Fruit fly (Drosophila melanogaster) whole organism, embryonic: ENCODE measurements around the gene CG32299.

Experiments used
- Ada2b ChIP-seq: fragments of 200-800 bp; sonication (Bioruptor generic); IDR thresholded peaks from 2 replicates; pipeline ENCODE4 v1.3.6; 2022; ENCODE audit warnings: missing biosample characterization, missing genetic modification characterization
- Blimp-1 ChIP-seq: fragments of 200-800 bp; sonication (Bioruptor generic); optimal IDR thresholded peaks from 3 replicates; lab custom pipeline; 2018; ENCODE audit warnings: missing biosample characterization, missing genetic modification characterization, mild to moderate bottlenecking, moderate library complexity, missing genetic modification reagents
- CG10147 ChIP-seq: fragments of 200-800 bp; sonication (Bioruptor generic); optimal IDR thresholded peaks from 2 replicates; lab custom pipeline; 2019; ENCODE audit warnings: missing biosample characterization, mild to moderate bottlenecking, missing genetic modification characterization, moderate library complexity
- CG1024 ChIP-seq: fragments of 200-800 bp; sonication (Bioruptor generic); IDR thresholded peaks from 2 replicates; pipeline ENCODE4 v1.3.6; 2022; ENCODE audit warnings: missing biosample characterization, missing genetic modification characterization
- CG12071 ChIP-seq: fragments of 200-800 bp; sonication (Bioruptor generic); optimal IDR thresholded peaks from 3 replicates; lab custom pipeline; 2018; ENCODE audit warnings: missing biosample characterization, mild to moderate bottlenecking, missing genetic modification characterization
- CG12104 ChIP-seq: fragments of 200-800 bp; sonication (Bioruptor generic); optimal IDR thresholded peaks from 3 replicates; lab custom pipeline; 2016; ENCODE audit warnings: missing biosample characterization, missing genetic modification characterization
- CG12659 ChIP-seq: fragments of 200-800 bp; sonication (Bioruptor generic); optimal IDR thresholded peaks from 3 replicates; lab custom pipeline; 2017; ENCODE audit warnings: mild to moderate bottlenecking, missing biosample characterization, missing genetic modification reagents, missing genetic modification characterization
- CG13894 ChIP-seq: fragments of 200-800 bp; sonication (Bioruptor generic); optimal IDR thresholded peaks from 3 replicates; lab custom pipeline; 2018; ENCODE audit warnings: missing biosample characterization, mild to moderate bottlenecking, missing genetic modification characterization, moderate library complexity
- CG15073 ChIP-seq: fragments of 200-800 bp; sonication (Bioruptor generic); optimal IDR thresholded peaks from 2 replicates; lab custom pipeline; 2016; ENCODE audit warnings: missing biosample characterization, missing genetic modification characterization
- CG16779 ChIP-seq: fragments of 200-800 bp; sonication (Bioruptor generic); IDR thresholded peaks from 2 replicates; pipeline ENCODE4 v1.3.6; 2022; ENCODE audit warnings: missing biosample characterization, missing genetic modification characterization
- CG16863 ChIP-seq: fragments of 200-800 bp; sonication (Bioruptor generic); optimal IDR thresholded peaks from 3 replicates; lab custom pipeline; 2016; ENCODE audit warnings: missing biosample characterization, missing genetic modification characterization
- CG32532 ChIP-seq: fragments of 200-800 bp; sonication (Bioruptor generic); IDR thresholded peaks from 2 replicates; pipeline ENCODE4 v1.3.6; 2022; ENCODE audit warnings: missing biosample characterization, missing genetic modification characterization
- CG34376 ChIP-seq: fragments of 200-800 bp; sonication (Bioruptor generic); optimal IDR thresholded peaks from 2 replicates; lab custom pipeline; 2018; ENCODE audit warnings: missing biosample characterization, mild to moderate bottlenecking, missing genetic modification characterization
- CG34422 ChIP-seq: fragments of 200-800 bp; sonication (Bioruptor generic); IDR thresholded peaks from 3 replicates; pipeline ENCODE4 v1.3.6; 2022; ENCODE audit warnings: missing biosample characterization, missing genetic modification characterization
- CG3847 ChIP-seq: fragments of 200-800 bp; sonication (Bioruptor generic); IDR thresholded peaks from 2 replicates; pipeline ENCODE4 v1.3.6; 2022; ENCODE audit warnings: missing biosample characterization, missing genetic modification characterization
- CG4730 ChIP-seq: fragments of 200-800 bp; sonication (Bioruptor generic); IDR thresholded peaks from 2 replicates; pipeline ENCODE4 v1.3.6; 2022; ENCODE audit warnings: missing biosample characterization, missing genetic modification characterization
- CG6765 ChIP-seq: fragments of 200-800 bp; sonication (Bioruptor generic); optimal IDR thresholded peaks from 3 replicates; lab custom pipeline; 2017; ENCODE audit warnings: missing biosample characterization, mild to moderate bottlenecking, missing genetic modification characterization
- CG7271 ChIP-seq: fragments of 200-800 bp; sonication (Bioruptor generic); optimal IDR thresholded peaks from 2 replicates; lab custom pipeline; 2018; ENCODE audit warnings: missing biosample characterization, mild to moderate bottlenecking, missing genetic modification characterization, moderate library complexity
- CG7839 ChIP-seq: fragments of 200-800 bp; sonication (Bioruptor generic); optimal IDR thresholded peaks from 3 replicates; lab custom pipeline; 2018; ENCODE audit warnings: missing biosample characterization, mild to moderate bottlenecking, missing genetic modification characterization, moderate library complexity
- CG8290 ChIP-seq, 3 experiments: fragments of 200-800 bp; sonication (Bioruptor generic); optimal IDR thresholded peaks; 2 replicates each; lab custom pipeline; 2016 to 2019; ENCODE audit warnings: missing biosample characterization in 3 of 3, missing genetic modification characterization in 3 of 3, mild to moderate bottlenecking in 2 of 3, moderate library complexity in 1 of 3
- CG9215 ChIP-seq: fragments of 200-800 bp; sonication (Bioruptor generic); IDR thresholded peaks from 2 replicates; pipeline ENCODE4 v1.3.6; 2022; ENCODE audit warnings: missing biosample characterization, missing genetic modification characterization
- Deaf1 ChIP-seq: fragments of 200-800 bp; optimal IDR thresholded peaks from 3 replicates; lab custom pipeline; 2019; ENCODE audit warnings: missing biosample characterization, mild to moderate bottlenecking, missing genetic modification characterization, moderate library complexity
- E2f2 ChIP-seq: fragments of 200-800 bp; sonication (Bioruptor generic); IDR thresholded peaks from 2 replicates; pipeline ENCODE4 v1.3.6; 2022; ENCODE audit warnings: missing biosample characterization, missing genetic modification characterization
- Eip74EF ChIP-seq, 2 experiments: fragments of 200-800 bp in 1 of 2; fragments of >200 bp in 1 of 2; sonication (Bioruptor generic) in 1 of 2; optimal IDR thresholded peaks; 2 replicates each; lab custom pipeline; 2017 to 2019; ENCODE audit warnings: missing biosample characterization in 2 of 2, missing genetic modification characterization in 2 of 2, mild to moderate bottlenecking in 1 of 2, moderate library complexity in 1 of 2
- Gug ChIP-seq: fragments of 200-800 bp; sonication (Bioruptor generic); IDR thresholded peaks from 4 replicates; pipeline ENCODE4 v1.3.6; 2022; ENCODE audit warnings: missing biosample characterization, missing genetic modification characterization
- H2.0 ChIP-seq: fragments of 200-800 bp; sonication (Bioruptor generic); IDR thresholded peaks from 2 replicates; pipeline ENCODE4 v1.3.6; 2022; ENCODE audit warnings: missing biosample characterization, missing genetic modification characterization
- HLH3B ChIP-seq: fragments of 200-800 bp; sonication (Bioruptor generic); IDR thresholded peaks from 2 replicates; pipeline ENCODE4 v1.3.6; 2022; ENCODE audit warnings: missing biosample characterization, missing genetic modification characterization
- PHDP ChIP-seq: fragments of 200-800 bp; sonication (Bioruptor generic); optimal IDR thresholded peaks from 3 replicates; lab custom pipeline; 2018; ENCODE audit warnings: missing biosample characterization, mild to moderate bottlenecking, missing genetic modification characterization, moderate library complexity
- Six4 ChIP-seq: fragments of 200-800 bp; sonication (Bioruptor generic); optimal IDR thresholded peaks from 2 replicates; lab custom pipeline; 2016; ENCODE audit warnings: missing biosample characterization, missing genetic modification characterization
- Vsx1 ChIP-seq: fragments of 200-800 bp; sonication (Bioruptor generic); optimal IDR thresholded peaks from 2 replicates; lab custom pipeline; 2017; ENCODE audit warnings: missing biosample characterization, mild to moderate bottlenecking, missing genetic modification characterization, missing genetic modification reagents
- ac ChIP-seq: fragments of 200-800 bp; sonication (Bioruptor generic); optimal IDR thresholded peaks from 3 replicates; lab custom pipeline; 2017; ENCODE audit warnings: missing biosample characterization, mild to moderate bottlenecking, missing genetic modification characterization
- az2 ChIP-seq: fragments of 200-800 bp; sonication (Bioruptor generic); optimal IDR thresholded peaks from 3 replicates; lab custom pipeline; 2016; ENCODE audit warnings: missing biosample characterization, missing genetic modification characterization
- crol ChIP-seq: fragments of 200-800 bp; sonication (Bioruptor generic); IDR thresholded peaks from 2 replicates; pipeline ENCODE4 v1.3.6; 2022; ENCODE audit warnings: missing biosample characterization, missing genetic modification characterization
- eve ChIP-seq, 2 experiments: fragments of >200 bp; optimal IDR thresholded peaks; 2 replicates each; lab custom pipeline; 2017; ENCODE audit warnings: missing biosample characterization in 2 of 2, missing genetic modification characterization in 2 of 2
- ewg ChIP-seq: fragments of 200-800 bp; sonication (Bioruptor generic); optimal IDR thresholded peaks from 3 replicates; lab custom pipeline; 2017; ENCODE audit warnings: mild to moderate bottlenecking, missing biosample characterization, missing genetic modification reagents, missing genetic modification characterization
- ftz-f1 ChIP-seq: fragments of 200-800 bp; sonication (Bioruptor generic); optimal IDR thresholded peaks from 2 replicates; lab custom pipeline; 2016; ENCODE audit warnings: missing biosample characterization, missing genetic modification characterization
- gem ChIP-seq: fragments of 200-800 bp; sonication (Bioruptor generic); optimal IDR thresholded peaks from 2 replicates; lab custom pipeline; 2019; ENCODE audit warnings: missing biosample characterization, mild to moderate bottlenecking, missing genetic modification characterization, moderate library complexity
- gro ChIP-seq: fragments of 200-800 bp; sonication (Bioruptor generic); optimal IDR thresholded peaks from 2 replicates; lab custom pipeline; 2016; ENCODE audit warnings: missing biosample characterization, missing genetic modification characterization
- jing ChIP-seq: fragments of 200-800 bp; sonication (Bioruptor generic); optimal IDR thresholded peaks from 2 replicates; lab custom pipeline; 2018; ENCODE audit warnings: missing biosample characterization, mild to moderate bottlenecking, missing genetic modification characterization
- lmd ChIP-seq: fragments of 200-800 bp; sonication (Bioruptor generic); IDR thresholded peaks from 2 replicates; pipeline ENCODE4 v1.3.6; 2022; ENCODE audit warnings: missing biosample characterization, missing genetic modification characterization
- ranshi ChIP-seq: fragments of 200-800 bp; sonication (Bioruptor generic); IDR thresholded peaks from 2 replicates; pipeline ENCODE4 v1.3.6; 2022; ENCODE audit warnings: missing biosample characterization, missing genetic modification characterization
- run ChIP-seq: fragments of 200-800 bp; sonication (Bioruptor generic); optimal IDR thresholded peaks from 3 replicates; lab custom pipeline; 2018; ENCODE audit warnings: missing biosample characterization, mild to moderate bottlenecking, missing genetic modification characterization
- seq ChIP-seq: fragments of 200-800 bp; sonication (Bioruptor generic); IDR thresholded peaks from 2 replicates; pipeline ENCODE4 v1.3.6; 2022; ENCODE audit warnings: missing biosample characterization, missing genetic modification characterization
- so ChIP-seq: fragments of 200-800 bp; sonication (Bioruptor generic); IDR thresholded peaks from 3 replicates; pipeline ENCODE4 v1.3.6; 2022; ENCODE audit warnings: missing biosample characterization, missing genetic modification characterization
- sr ChIP-seq: fragments of 200-800 bp; sonication (Bioruptor generic); IDR thresholded peaks from 3 replicates; pipeline ENCODE4 v1.3.6; 2022; ENCODE audit warnings: missing biosample characterization, missing genetic modification characterization
- stc ChIP-seq: fragments of 200-800 bp; sonication (Bioruptor generic); IDR thresholded peaks from 2 replicates; pipeline ENCODE4 v1.3.6; 2022; ENCODE audit warnings: missing biosample characterization, missing genetic modification characterization
- tio ChIP-seq: fragments of 200-800 bp; sonication (Bioruptor generic); optimal IDR thresholded peaks from 2 replicates; lab custom pipeline; 2017; ENCODE audit warnings: missing biosample characterization, missing genetic modification characterization, inconsistent platforms
- tup ChIP-seq: fragments of 200-800 bp; sonication (Bioruptor generic); optimal IDR thresholded peaks from 2 replicates; lab custom pipeline; 2016; ENCODE audit warnings: missing biosample characterization, mild to moderate bottlenecking, missing genetic modification characterization, moderate library complexity
- vnd ChIP-seq: fragments of 200-800 bp; sonication (Bioruptor generic); IDR thresholded peaks from 3 replicates; pipeline ENCODE4 v1.3.6; 2022; ENCODE audit warnings: missing biosample characterization, missing genetic modification characterization; ENCODE audit not compliant: partially characterized antibody
- vvl ChIP-seq: fragments of 200-800 bp; sonication (Bioruptor generic); IDR thresholded peaks from 2 replicates; pipeline ENCODE4 v1.3.6; 2022; ENCODE audit warnings: missing biosample characterization, missing genetic modification characterization

The CG32299 gene

dm6 chr3L:2411564-2412080 lies 20.8 kb upstream of the CG32299 start (continued):
- TF ChIP-seq Vsx1 (GFP tag; lab: Kevin White, UChicago): no peak
- TF ChIP-seq Ada2b (GFP tag; lab: Robert Waterston, UW): peak; percentile 54; the same call in 1 of the 2 replicates
- TF ChIP-seq E2f2 (GFP tag; lab: Robert Waterston, UW): peak; percentile 31; the same call in 1 of the 2 replicates
- 0 out of 2 replicates have a peak, but pooled peaks have one; percentile 29 for TF ChIP-seq CG3847
- TF ChIP-seq CG9215 (GFP tag; lab: Robert Waterston, UW): peak; percentile 86
- TF ChIP-seq gem (tag; lab: Kevin White, UChicago): peak; percentile 61
- no peak for TF ChIP-seq CG15073 (GFP tag; lab: Kevin White, UChicago)
- no peak for TF ChIP-seq eve (GFP tag; optimal IDR thresholded peaks at IDR 0.05; lab: Kevin White, UChicago)
- TF ChIP-seq Deaf1 (tag; lab: Kevin White, UChicago): peak; percentile 10
- TF ChIP-seq Six4 (GFP tag; lab: Kevin White, UChicago): no peak
- peak; percentile 54 for TF ChIP-seq PHDP (tag; lab: Kevin White, UChicago)
- TF ChIP-seq CG12071 (GFP tag; lab: Kevin White, UChicago): no peak
- no peak for TF ChIP-seq gro
- peak; percentile 56 for TF ChIP-seq CG7839
- TF ChIP-seq CG16779 (GFP tag; lab: Robert Waterston, UW): no peak
- no peak for TF ChIP-seq CG4730 (GFP tag; lab: Robert Waterston, UW)
- no peak for TF ChIP-seq ewg (GFP tag; lab: Kevin White, UChicago)
- no peak for TF ChIP-seq H2.0 (GFP tag; lab: Robert Waterston, UW)
- no peak for TF ChIP-seq Eip74EF (GFP tag; optimal IDR thresholded peaks at IDR 0.05; lab: Kevin White, UChicago)
- TF ChIP-seq sr (GFP tag; lab: Robert Waterston, UW): no peak
- TF ChIP-seq vnd: no peak
- peak; percentile 2 for TF ChIP-seq az2
- TF ChIP-seq run (tag; lab: Kevin White, UChicago): no peak
- no peak for TF ChIP-seq tio (GFP tag; lab: Kevin White, UChicago)
- no peak; the same call in 1 of the 2 replicates for TF ChIP-seq CG1024 (GFP tag; lab: Robert Waterston, UW)
- peak; percentile 39 for TF ChIP-seq CG13894
- peak; percentile 32 for TF ChIP-seq CG6765 (GFP tag; lab: Kevin White, UChicago)
- peak; percentile 42 for TF ChIP-seq CG34376 (GFP tag; lab: Kevin White, UChicago)
- peak; percentile 65; the same call in 1 of the 2 replicates for TF ChIP-seq CG32532 (GFP tag; lab: Robert Waterston, UW)
- TF ChIP-seq so (GFP tag; lab: Robert Waterston, UW): 0 out of 3 replicates have a peak, but pooled peaks have one; percentile 30
- no peak for TF ChIP-seq crol (GFP tag; lab: Robert Waterston, UW)
- TF ChIP-seq seq: 0 out of 2 replicates have a peak, but pooled peaks have one; percentile 13
- TF ChIP-seq tup (GFP tag; lab: Kevin White, UChicago): no peak
- TF ChIP-seq HLH3B (GFP tag; lab: Robert Waterston, UW): peak; percentile 67
- peak; percentile 65 for TF ChIP-seq CG10147 (GFP tag; lab: Kevin White, UChicago)
- TF ChIP-seq ranshi (GFP tag; lab: Robert Waterston, UW): 0 out of 2 replicates have a peak, but pooled peaks have one; percentile 33
- peak; percentile 49 for TF ChIP-seq CG12659 (GFP tag; lab: Kevin White, UChicago)
- TF ChIP-seq lmd: peak; percentile 47; the same call in 1 of the 2 replicates
- no peak for TF ChIP-seq CG8290 (GFP tag; optimal IDR thresholded peaks at IDR 0.05; lab: Kevin White, UChicago)
- no peak for TF ChIP-seq CG8290 (tag; optimal IDR thresholded peaks at IDR 0.05; lab: Kevin White, UChicago)
- peak; percentile 49 for TF ChIP-seq stc (GFP tag; lab: Robert Waterston, UW)
- no peak for TF ChIP-seq jing
- no peak for TF ChIP-seq CG16863 (GFP tag; lab: Kevin White, UChicago)
- TF ChIP-seq CG12104 (GFP tag; lab: Kevin White, UChicago): peak; percentile 18
- peak; percentile 29; the same call in 1 of the 2 replicates for TF ChIP-seq vvl (GFP tag; lab: Robert Waterston, UW)
- TF ChIP-seq ftz-f1: no peak
- no peak for TF ChIP-seq CG34422 (GFP tag; lab: Robert Waterston, UW)
- TF ChIP-seq ac (GFP tag; lab: Kevin White, UChicago): no peak
- no peak for TF ChIP-seq Gug (GFP tag; lab: Robert Waterston, UW)
- TF ChIP-seq Blimp-1: peak; percentile 26
- no peak for TF ChIP-seq CG7271 (tag; lab: Kevin White, UChicago)
